Worm (Caenorhabditis elegans): ENCODE results near the gene rab-35.

DNA sequence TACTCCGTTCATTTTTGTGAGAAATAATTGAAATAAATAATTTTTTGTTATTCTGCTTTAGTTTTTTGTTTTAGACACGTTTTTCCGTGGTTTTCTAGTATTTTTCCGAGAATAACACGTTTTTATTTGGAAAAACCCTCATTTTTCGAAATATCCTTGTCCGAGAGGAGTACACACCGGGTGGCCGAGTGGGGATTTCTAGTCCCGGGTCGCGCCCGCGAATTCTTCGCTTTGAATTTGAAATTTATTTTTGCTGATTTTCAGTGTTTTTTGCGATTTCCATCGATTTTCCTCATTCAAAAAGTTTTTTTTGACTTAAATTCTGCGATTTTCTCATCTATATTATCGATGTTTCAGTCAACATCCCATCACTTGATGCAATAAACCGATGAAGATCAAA, 20.8 kb downstream of the rab-35 start, which contains the start of the genes gly-9, mib-1 and smc-3:
- TF ChIP-seq ztf-29 (GFP tag; IDR thresholded peaks at IDR 0.05) (no peak), flt-1 (GFP tag; IDR thresholded peaks at IDR 0.05) (0 out of 2 replicates have a peak, but pooled peaks have one; percentile 41), klf-2 (GFP tag; conservative IDR thresholded peaks at IDR 0.05) (0 out of 2 replicates have a peak, but pooled peaks have one; percentile 51), ref-1 (GFP tag; conservative IDR thresholded peaks at IDR 0.05) (no peak)
